Worm (Caenorhabditis elegans) whole organism, mixed stage, embryonic: Measurements from ENCODE around the gene F41H10.1.

Experiments
- M03D4.4 ChIP-seq: sonication (generic microtip); optimal IDR thresholded peaks from 2 replicates; lab custom pipeline; 2017; ENCODE audit warnings: mild to moderate bottlenecking, missing genetic modification characterization, missing compliant biosample characterization
- bed-3 ChIP-seq: fragments of 200-800 bp; sonication (Bioruptor generic); optimal IDR thresholded peaks from 3 replicates; lab custom pipeline; 2018; ENCODE audit warnings: mild to moderate bottlenecking, missing genetic modification characterization, moderate library complexity, missing compliant biosample characterization
- blmp-1 ChIP-seq: fragments of 150-350 bp; optimal IDR thresholded peaks from 2 replicates; lab custom pipeline; 2014; ENCODE audit warnings: missing biosample characterization, missing genetic modification characterization
- ceh-39 ChIP-seq: fragments of 150-350 bp; optimal IDR thresholded peaks from 2 replicates; lab custom pipeline; 2014; ENCODE audit warnings: missing biosample characterization, missing genetic modification characterization
- ceh-43 ChIP-seq: fragments of 200-800 bp; sonication (Bioruptor generic); optimal IDR thresholded peaks from 2 replicates; lab custom pipeline; 2018; ENCODE audit warnings: mild to moderate bottlenecking, missing genetic modification characterization, moderate library complexity, missing compliant biosample characterization
- ces-1 ChIP-seq: fragments of 150-350 bp; optimal IDR thresholded peaks from 2 replicates; lab custom pipeline; 2014; ENCODE audit warnings: missing biosample characterization, missing genetic modification reagents, missing genetic modification characterization
- cnd-1 ChIP-seq: fragments of 200-800 bp; sonication (Bioruptor generic); optimal IDR thresholded peaks from 2 replicates; lab custom pipeline; 2018; ENCODE audit warnings: mild to moderate bottlenecking, missing genetic modification characterization, missing compliant biosample characterization
- elt-3 ChIP-seq: fragments of 150-350 bp; optimal IDR thresholded peaks from 2 replicates; lab custom pipeline; 2014; ENCODE audit warnings: missing biosample characterization, missing genetic modification characterization
- flh-1 ChIP-seq: fragments of 200-800 bp; sonication (Bioruptor generic); optimal IDR thresholded peaks from 2 replicates; lab custom pipeline; 2018; ENCODE audit warnings: mild to moderate bottlenecking, missing genetic modification characterization, moderate library complexity, missing compliant biosample characterization
- ham-2 ChIP-seq: fragments of 200-800 bp; sonication (Bioruptor generic); optimal IDR thresholded peaks from 2 replicates; lab custom pipeline; 2018; ENCODE audit warnings: mild to moderate bottlenecking, missing genetic modification characterization, missing compliant biosample characterization
- hlh-1 ChIP-seq: fragments of 150-350 bp; optimal IDR thresholded peaks from 2 replicates; lab custom pipeline; 2014; ENCODE audit warnings: missing biosample characterization, missing genetic modification reagents, missing genetic modification characterization
- lin-13 ChIP-seq: fragments of 150-350 bp; optimal IDR thresholded peaks from 2 replicates; lab custom pipeline; 2014; ENCODE audit warnings: missing biosample characterization, missing genetic modification characterization
- lin-32 ChIP-seq: fragments of 200-800 bp; sonication (Bioruptor generic); optimal IDR thresholded peaks from 2 replicates; lab custom pipeline; 2018; ENCODE audit warnings: mild to moderate bottlenecking, missing genetic modification characterization, missing compliant biosample characterization
- lsy-2 ChIP-seq: fragments of 150-350 bp; optimal IDR thresholded peaks from 2 replicates; lab custom pipeline; 2014; ENCODE audit warnings: missing biosample characterization, missing genetic modification characterization
- mab-5 ChIP-seq: fragments of 150-350 bp; optimal IDR thresholded peaks from 2 replicates; lab custom pipeline; 2014; ENCODE audit warnings: missing biosample characterization, missing genetic modification characterization
- mep-1 ChIP-seq: fragments of 150-350 bp; optimal IDR thresholded peaks from 2 replicates; lab custom pipeline; 2017; ENCODE audit warnings: missing biosample characterization, missing genetic modification reagents, missing genetic modification characterization, inconsistent platforms
- mls-2 ChIP-seq: sonication (generic microtip); optimal IDR thresholded peaks from 2 replicates; lab custom pipeline; 2016; ENCODE audit warnings: mild to moderate bottlenecking, missing genetic modification characterization, moderate library complexity, missing compliant biosample characterization
- nhr-12 ChIP-seq: fragments of 150-350 bp; optimal IDR thresholded peaks from 2 replicates; lab custom pipeline; 2014; ENCODE audit warnings: missing biosample characterization, missing genetic modification characterization
- nhr-2 ChIP-seq: fragments of 150-350 bp; optimal IDR thresholded peaks from 2 replicates; lab custom pipeline; 2014; ENCODE audit warnings: missing biosample characterization, missing genetic modification characterization
- nhr-237 ChIP-seq: fragments of 150-350 bp; optimal IDR thresholded peaks from 2 replicates; lab custom pipeline; 2014; ENCODE audit warnings: missing biosample characterization, missing genetic modification characterization
- nhr-28 ChIP-seq: fragments of 150-350 bp; optimal IDR thresholded peaks from 2 replicates; lab custom pipeline; 2014; ENCODE audit warnings: missing biosample characterization, missing genetic modification characterization
- nhr-76 ChIP-seq: sonication (generic microtip); optimal IDR thresholded peaks from 2 replicates; lab custom pipeline; 2017; ENCODE audit warnings: missing biosample characterization, missing genetic modification characterization
- pha-4 ChIP-seq: fragments of 150-350 bp; optimal IDR thresholded peaks from 2 replicates; lab custom pipeline; 2018; ENCODE audit warnings: missing biosample characterization, missing genetic modification reagents, missing genetic modification characterization
- snpc-4 ChIP-seq: fragments of 150-350 bp; optimal IDR thresholded peaks from 2 replicates; lab custom pipeline; 2014; ENCODE audit warnings: missing biosample characterization, missing genetic modification characterization
- sptf-1 ChIP-seq: sonication (generic microtip); optimal IDR thresholded peaks from 2 replicates; lab custom pipeline; 2017; ENCODE audit warnings: mild to moderate bottlenecking, missing genetic modification characterization, moderate library complexity, missing compliant biosample characterization
- tbx-8 ChIP-seq: fragments of 200-800 bp; sonication (Bioruptor generic); optimal IDR thresholded peaks from 2 replicates; lab custom pipeline; 2018; ENCODE audit warnings: mild to moderate bottlenecking, missing genetic modification characterization, moderate library complexity, missing compliant biosample characterization
- unc-120 ChIP-seq: sonication (generic microtip); optimal IDR thresholded peaks from 2 replicates; lab custom pipeline; 2017; ENCODE audit warnings: missing genetic modification characterization, missing compliant biosample characterization; ENCODE audit not compliant: poor library complexity, severe bottlenecking
- unc-39 ChIP-seq: fragments of 150-350 bp; optimal IDR thresholded peaks from 2 replicates; lab custom pipeline; 2014; ENCODE audit warnings: missing biosample characterization, missing genetic modification characterization
- unc-62 ChIP-seq: fragments of 150-350 bp; optimal IDR thresholded peaks from 2 replicates; lab custom pipeline; 2014; ENCODE audit warnings: missing biosample characterization, missing genetic modification reagents, missing genetic modification characterization
- ztf-11 ChIP-seq: fragments of 150-350 bp; optimal IDR thresholded peaks from 2 replicates; lab custom pipeline; 2014; ENCODE audit warnings: missing biosample characterization, missing genetic modification characterization

The F41H10.1 gene

ce11 chrIV:5394687-5395086 is 12.0 kb downstream of the F41H10.1 start, which contains the start of the genes perm-3 and swsn-6:
Gene perm-3 (minus strand): TSS chrIV:5394804.
Gene swsn-6 (plus strand): TSS chrIV:5395033.
- TF ChIP-seq cnd-1 (peak; percentile 14), ceh-39 (tag; lab: Kevin White, UChicago) (peak; percentile 49), hlh-1 (tag; lab: Kevin White, UChicago) (peak; percentile 28), lin-13 (tag; lab: Kevin White, UChicago) (peak; percentile 88), elt-3 (no peak), sptf-1 (tag; lab: Kevin White, UChicago) (no peak), nhr-237 (tag; lab: Kevin White, UChicago) (no peak), ham-2 (no peak), lsy-2 (peak; percentile 65), pha-4 (tag; lab: Kevin White, UChicago) (peak; percentile 58), ces-1 (GFP tag; lab: Kevin White, UChicago) (peak; percentile 60), mep-1 (peak; percentile 39), ceh-43 (no peak), ztf-11 (tag; lab: Kevin White, UChicago) (no peak)

- no peak for TF ChIP-seq nhr-76 (tag; lab: Kevin White, UChicago)
- no peak for TF ChIP-seq unc-62 (GFP tag; lab: Kevin White, UChicago)
- TF ChIP-seq nhr-28 (tag; lab: Kevin White, UChicago) = no peak
- no peak for TF ChIP-seq hlh-1 (tag; lab: Kevin White, UChicago)
- TF ChIP-seq flh-1 (GFP tag; lab: Kevin White, UChicago) = no peak
Observed at ce11 chrIV:5396769-5397168, 14.1 kb downstream of the F41H10.1 start, which contains the start of gene ZK616.3. Gene ZK616.3 (plus strand): TSS chrIV:5397069.

ce11 chrIV:5397539-5397938 is 14.8 kb downstream of the F41H10.1 start, which contains the start of gene ZK616.2:
Gene ZK616.2 (plus strand): TSS chrIV:5397839.
- TF ChIP-seq nhr-76 (tag; lab: Kevin White, UChicago) = no peak
- TF ChIP-seq nhr-2 (tag; lab: Kevin White, UChicago) = no peak
- TF ChIP-seq lin-32 (GFP tag; lab: Kevin White, UChicago) = no peak
- TF ChIP-seq blmp-1 (tag; lab: Kevin White, UChicago) = no peak
- TF ChIP-seq, all 35 proteins: peak for 0

ce11 chrIV:5400609-5401008 is 17.9 kb downstream of the F41H10.1 start, which contains the start of gene ZK616.1:
Gene ZK616.1 (plus strand): TSS chrIV:5400909.
- no peak for TF ChIP-seq mab-5 (tag; lab: Kevin White, UChicago)

- TF ChIP-seq lsy-2 (no peak), nhr-237 (tag; lab: Kevin White, UChicago) (no peak), unc-39 (tag; lab: Kevin White, UChicago) (no peak), pha-4 (tag; lab: Kevin White, UChicago) (no peak), nhr-2 (tag; lab: Kevin White, UChicago) (no peak), bed-3 (GFP tag; lab: Kevin White, UChicago) (no peak), tbx-8 (GFP tag; lab: Kevin White, UChicago) (no peak), unc-62 (GFP tag; lab: Kevin White, UChicago) (no peak), mls-2 (tag; lab: Kevin White, UChicago) (no peak), M03D4.4 (tag; lab: Kevin White, UChicago) (no peak), blmp-1 (tag; lab: Kevin White, UChicago) (no peak), ham-2 (no peak), lin-13 (tag; lab: Kevin White, UChicago) (no peak), ceh-39 (tag; lab: Kevin White, UChicago) (no peak), ceh-43 (no peak)
Observed at ce11 chrIV:5405345-5405744, 22.6 kb downstream of the F41H10.1 start, which contains the start of gene ZK616.61. Gene ZK616.61 (plus strand): TSS chrIV:5405645.

ce11 chrIV:5409112-5409511 is 26.4 kb downstream of the F41H10.1 start:
- no peak for TF ChIP-seq mls-2 (tag; lab: Kevin White, UChicago)
- TF ChIP-seq mep-1 = no peak
- TF ChIP-seq nhr-12 = no peak
- no peak for TF ChIP-seq ham-2
- TF ChIP-seq ces-1 (GFP tag; lab: Kevin White, UChicago) = no peak
- TF ChIP-seq unc-120 = no peak
- TF ChIP-seq snpc-4 (tag; lab: Kevin White, UChicago) = no peak
- no peak for TF ChIP-seq unc-62 (GFP tag; lab: Kevin White, UChicago)
- no peak for TF ChIP-seq ceh-39 (tag; lab: Kevin White, UChicago)
- TF ChIP-seq, all 35 proteins: peak for 0
